Worm (Caenorhabditis elegans) whole organism, L1 larva: Measurements from ENCODE around the gene F56C3.9.

Experiments
- C34B4.2 ChIP-seq: sonication (generic microtip); optimal IDR thresholded peaks from 2 replicates; lab custom pipeline; 2017; ENCODE audit warnings: mild to moderate bottlenecking, missing genetic modification characterization, missing compliant biosample characterization
- F16B12.6 ChIP-seq: fragments of 150-350 bp; optimal IDR thresholded peaks from 2 replicates; lab custom pipeline; 2014; ENCODE audit warnings: missing biosample characterization, missing genetic modification characterization
- aly-2 ChIP-seq: fragments of 150-350 bp; optimal IDR thresholded peaks from 2 replicates; lab custom pipeline; 2014; ENCODE audit warnings: missing biosample characterization, missing genetic modification characterization
- blmp-1 ChIP-seq: fragments of 150-350 bp; optimal IDR thresholded peaks from 2 replicates; lab custom pipeline; 2014; ENCODE audit warnings: missing biosample characterization, missing genetic modification characterization
- ceh-63 ChIP-seq: fragments of 200-800 bp; sonication (Bioruptor generic); optimal IDR thresholded peaks from 2 replicates; lab custom pipeline; 2018; ENCODE audit warnings: mild to moderate bottlenecking, missing genetic modification characterization, missing compliant biosample characterization
- ceh-8 ChIP-seq: fragments of 200-800 bp; sonication (Bioruptor generic); optimal IDR thresholded peaks from 2 replicates; lab custom pipeline; 2018; ENCODE audit warnings: mild to moderate bottlenecking, missing genetic modification characterization, moderate library complexity, missing compliant biosample characterization
- ceh-90 ChIP-seq: sonication (generic microtip); optimal IDR thresholded peaks from 2 replicates; lab custom pipeline; 2016; ENCODE audit warnings: missing genetic modification characterization, missing compliant biosample characterization
- dpl-1 ChIP-seq, 3 experiments: fragments of 150-350 bp in 2 of 3; sonication (generic microtip) in 1 of 3; optimal IDR thresholded peaks; 2 replicates each; lab custom pipeline; 2014 to 2017; ENCODE audit warnings: missing biosample characterization in 3 of 3, missing genetic modification characterization in 3 of 3, missing genetic modification reagents in 3 of 3
- dsc-1 ChIP-seq: sonication (generic microtip); optimal IDR thresholded peaks from 2 replicates; lab custom pipeline; 2016; ENCODE audit warnings: mild to moderate bottlenecking, missing genetic modification characterization, missing compliant biosample characterization
- egl-13 ChIP-seq: sonication (generic microtip); optimal IDR thresholded peaks from 2 replicates; lab custom pipeline; 2016; ENCODE audit warnings: missing genotype, missing genetic modification reagents, missing genetic modification characterization, missing compliant biosample characterization
- elt-2 ChIP-seq: sonication (generic microtip); optimal IDR thresholded peaks from 2 replicates; lab custom pipeline; 2016; ENCODE audit warnings: missing genetic modification characterization, mild to moderate bottlenecking, inconsistent platforms, missing compliant biosample characterization, missing genetic modification reagents
- elt-3 ChIP-seq, 6 experiments: fragments of 150-350 bp in 1 of 6; sonication (generic microtip); optimal IDR thresholded peaks; 2 replicates each; lab custom pipeline; 2017 to 2018; ENCODE audit warnings: missing biosample characterization in 6 of 6, missing genetic modification characterization in 6 of 6, inconsistent platforms in 1 of 6
- fkh-4 ChIP-seq: sonication (generic microtip); optimal IDR thresholded peaks from 2 replicates; lab custom pipeline; 2016; ENCODE audit warnings: missing compliant biosample characterization, missing genetic modification characterization, borderline replicate concordance
- hlh-17 ChIP-seq: fragments of 200-800 bp; sonication (Bioruptor generic); optimal IDR thresholded peaks from 2 replicates; lab custom pipeline; 2018; ENCODE audit warnings: missing genetic modification characterization, mild to moderate bottlenecking, missing compliant biosample characterization, moderate library complexity, borderline replicate concordance
- hpl-2 ChIP-seq: fragments of 150-350 bp; optimal IDR thresholded peaks from 2 replicates; lab custom pipeline; 2014; ENCODE audit warnings: missing biosample characterization, missing genetic modification reagents, missing genetic modification characterization
- jun-1 ChIP-seq: fragments of 150-350 bp; optimal IDR thresholded peaks from 2 replicates; lab custom pipeline; 2014; ENCODE audit warnings: missing biosample characterization, missing genetic modification reagents, missing genetic modification characterization
- lin-35 ChIP-seq, 2 experiments: fragments of 150-350 bp; optimal IDR thresholded peaks; 2 replicates each; lab custom pipeline; 2014; ENCODE audit warnings: missing biosample characterization in 2 of 2, missing genetic modification characterization in 2 of 2, missing genetic modification reagents in 2 of 2
- lin-39 ChIP-seq: fragments of 150-350 bp; optimal IDR thresholded peaks from 2 replicates; lab custom pipeline; 2014; ENCODE audit warnings: missing biosample characterization, missing genetic modification reagents, missing genetic modification characterization
- mab-9 ChIP-seq: fragments of 200-800 bp; sonication (Bioruptor generic); IDR thresholded peaks from 2 replicates; pipeline ENCODE4 v1.3.6; 2022; ENCODE audit warnings: missing genetic modification reagents, missing genetic modification characterization, missing compliant biosample characterization
- mdl-1 ChIP-seq, 2 experiments: fragments of 150-350 bp; optimal IDR thresholded peaks; 2 replicates each; lab custom pipeline; 2014 to 2017; ENCODE audit warnings: missing biosample characterization in 2 of 2, missing genetic modification characterization in 2 of 2, inconsistent platforms in 1 of 2
- mep-1 ChIP-seq: fragments of 150-350 bp; optimal IDR thresholded peaks from 2 replicates; lab custom pipeline; 2014; ENCODE audit warnings: missing biosample characterization, missing genetic modification characterization
- nhr-11 ChIP-seq: fragments of 150-350 bp; optimal IDR thresholded peaks from 2 replicates; lab custom pipeline; 2014; ENCODE audit warnings: missing biosample characterization, missing genetic modification characterization
- nhr-19 ChIP-seq: fragments of 200-800 bp; sonication (Bioruptor generic); conservative IDR thresholded peaks from 2 replicates; pipeline ENCODE4 v1.3.6; 2022; ENCODE audit warnings: missing genetic modification characterization, missing compliant biosample characterization
- nhr-28 ChIP-seq: fragments of 150-350 bp; optimal IDR thresholded peaks from 2 replicates; lab custom pipeline; 2014; ENCODE audit warnings: missing biosample characterization, missing genetic modification characterization
- nhr-71 ChIP-seq: sonication (generic microtip); optimal IDR thresholded peaks from 2 replicates; lab custom pipeline; 2016; ENCODE audit warnings: mild to moderate bottlenecking, missing genetic modification characterization, moderate library complexity, missing compliant biosample characterization
- nhr-84 ChIP-seq: sonication (generic microtip); optimal IDR thresholded peaks from 2 replicates; lab custom pipeline; 2017; ENCODE audit warnings: missing biosample characterization, missing genetic modification characterization
- nhr-85 ChIP-seq: sonication (generic microtip); peaks from one replicate; lab custom pipeline; 2016; ENCODE audit warnings: missing genetic modification characterization, inconsistent platforms, missing compliant biosample characterization
- nhr-90 ChIP-seq: sonication (generic microtip); optimal IDR thresholded peaks from 2 replicates; lab custom pipeline; 2016; ENCODE audit warnings: mild to moderate bottlenecking, missing genetic modification characterization, missing compliant biosample characterization; ENCODE audit not compliant: poor library complexity
- pax-3 ChIP-seq: fragments of 200-800 bp; sonication (Bioruptor generic); optimal IDR thresholded peaks from 2 replicates; lab custom pipeline; 2018; ENCODE audit warnings: mild to moderate bottlenecking, missing genetic modification characterization, moderate library complexity, missing compliant biosample characterization
- rnt-1 ChIP-seq: sonication (generic microtip); optimal IDR thresholded peaks from 2 replicates; lab custom pipeline; 2016; ENCODE audit warnings: mild to moderate bottlenecking, missing genetic modification characterization, moderate library complexity, missing compliant biosample characterization
- skn-1 ChIP-seq: fragments of 150-350 bp; optimal IDR thresholded peaks from 2 replicates; lab custom pipeline; 2014; ENCODE audit warnings: missing biosample characterization, missing genetic modification characterization
- snpc-4 ChIP-seq: fragments of 150-350 bp; optimal IDR thresholded peaks from 2 replicates; lab custom pipeline; 2014; ENCODE audit warnings: missing biosample characterization, missing genetic modification characterization
- sox-4 ChIP-seq: sonication (generic microtip); optimal IDR thresholded peaks from 2 replicates; lab custom pipeline; 2016; ENCODE audit warnings: missing genetic modification characterization, missing compliant biosample characterization
- sup-37 ChIP-seq: fragments of 200-800 bp; sonication (Bioruptor generic); optimal IDR thresholded peaks from 2 replicates; lab custom pipeline; 2018; ENCODE audit warnings: mild to moderate bottlenecking, missing genetic modification characterization, missing compliant biosample characterization
- swsn-7 ChIP-seq: sonication (generic microtip); optimal IDR thresholded peaks from 2 replicates; lab custom pipeline; 2016; ENCODE audit warnings: missing genetic modification characterization, missing compliant biosample characterization
- tbx-2 ChIP-seq: sonication (generic microtip); optimal IDR thresholded peaks from 2 replicates; lab custom pipeline; 2016; ENCODE audit warnings: missing genetic modification characterization, missing compliant biosample characterization
- unc-62 ChIP-seq: fragments of 150-350 bp; optimal IDR thresholded peaks from 2 replicates; lab custom pipeline; 2014; ENCODE audit warnings: missing biosample characterization, missing genetic modification reagents, missing genetic modification characterization
- vab-15 ChIP-seq: sonication (generic microtip); optimal IDR thresholded peaks from 2 replicates; lab custom pipeline; 2017; ENCODE audit warnings: missing genotype, mild to moderate bottlenecking, missing genetic modification characterization, missing compliant biosample characterization
- zip-4 ChIP-seq: fragments of 200-800 bp; sonication (Bioruptor generic); optimal IDR thresholded peaks from 2 replicates; lab custom pipeline; 2018; ENCODE audit warnings: mild to moderate bottlenecking, missing genetic modification characterization, moderate library complexity, missing compliant biosample characterization
- ztf-4 ChIP-seq: fragments of 150-350 bp; optimal IDR thresholded peaks from 2 replicates; lab custom pipeline; 2014; ENCODE audit warnings: missing biosample characterization, missing genetic modification characterization

The F56C3.9 gene

DNA sequence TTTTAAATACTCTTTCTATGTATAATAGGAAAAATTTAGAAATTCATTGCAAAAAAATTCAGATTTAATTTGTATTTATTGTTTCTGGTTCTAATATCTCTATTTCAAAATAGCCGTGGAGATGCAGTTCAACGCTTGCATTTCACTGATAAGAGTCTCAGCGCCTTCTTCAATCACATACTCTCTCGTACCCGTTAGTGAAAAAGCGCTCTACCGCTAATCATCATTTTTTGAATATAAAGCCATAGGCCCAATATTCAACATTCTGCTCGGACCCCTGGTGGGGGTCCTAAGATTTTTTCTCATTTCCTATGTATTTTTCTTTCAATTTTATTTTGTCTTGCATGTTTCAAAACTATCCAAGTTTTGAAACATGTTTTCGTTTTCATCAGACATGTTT is 26.7 kb upstream of the F56C3.9 start:
- TF ChIP-seq skn-1 (tag; lab: Kevin White, UChicago) (peak; percentile 100), nhr-28 (tag; lab: Kevin White, UChicago) (no peak), elt-3 (tag; optimal IDR thresholded peaks at IDR 0.05; lab: Kevin White, UChicago) (peak in 1 of 6 experiments; percentile 30)

DNA sequence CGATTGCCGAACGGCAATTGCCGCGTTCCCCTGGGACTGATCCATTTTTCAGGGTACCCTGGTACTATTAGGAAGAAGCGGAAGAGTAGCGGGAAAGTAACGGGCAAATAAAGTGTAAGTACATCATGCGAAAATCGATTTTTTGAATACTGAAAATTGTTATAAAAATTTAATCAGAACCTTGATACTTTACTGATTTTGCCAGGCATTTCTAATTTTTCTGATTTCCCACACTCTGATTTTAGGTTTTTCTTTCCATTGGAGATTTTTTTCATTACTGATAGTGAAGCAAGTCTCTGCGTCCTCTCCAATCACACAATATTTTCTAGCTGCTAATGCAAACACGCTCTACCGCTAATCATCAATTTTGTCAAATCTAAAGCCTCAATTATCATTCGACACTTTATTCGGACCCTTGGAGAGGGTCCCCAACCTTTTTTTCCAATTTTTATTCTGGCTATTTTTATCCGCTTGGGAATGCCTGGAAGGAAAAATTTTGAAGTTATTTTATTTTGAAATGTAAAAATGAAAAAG is 25.4 kb upstream of the F56C3.9 start, which contains the start of gene F19G12.9:
Gene F19G12.9 (plus strand): TSS at position 51 of the 534 bp plus-strand sequence.
- TF ChIP-seq pax-3 (no peak), tbx-2 (no peak), aly-2 (tag; lab: Kevin White, UChicago) (no peak), ceh-90 (no peak), snpc-4 (tag; lab: Kevin White, UChicago) (no peak), nhr-19 (GFP tag; lab: Robert Waterston, UW) (no peak), mep-1 (tag; lab: Kevin White, UChicago) (no peak), mab-9 (GFP tag; lab: Robert Waterston, UW) (no peak), swsn-7 (tag; lab: Kevin White, UChicago) (no peak), lin-35 (GFP tag; optimal IDR thresholded peaks at IDR 0.05; lab: Kevin White, UChicago) (peak in 1 of 2 experiments; percentile 54), lin-39 (tag; lab: Kevin White, UChicago) (no peak), elt-3 (tag; optimal IDR thresholded peaks at IDR 0.05; lab: Kevin White, UChicago) (no peak), rnt-1 (tag; lab: Kevin White, UChicago) (peak; percentile 29), ztf-4 (no peak), blmp-1 (tag; lab: Kevin White, UChicago) (peak; percentile 20), dsc-1 (tag; lab: Kevin White, UChicago) (no peak), zip-4 (GFP tag; lab: Kevin White, UChicago) (no peak), nhr-90 (no peak), dpl-1 (GFP tag; optimal IDR thresholded peaks at IDR 0.05; lab: Kevin White, UChicago) (no peak), fkh-4 (tag; lab: Kevin White, UChicago) (no peak), sox-4 (tag; lab: Kevin White, UChicago) (no peak), hpl-2 (GFP tag; lab: Kevin White, UChicago) (no peak), hlh-17 (no peak), nhr-11 (tag; lab: Kevin White, UChicago) (no peak), nhr-85 (no peak), skn-1 (tag; lab: Kevin White, UChicago) (peak; percentile 96), nhr-71 (tag; lab: Kevin White, UChicago) (no peak), jun-1 (tag; lab: Kevin White, UChicago) (no peak), elt-2 (tag; lab: Kevin White, UChicago) (peak; percentile 7), mdl-1 (tag; optimal IDR thresholded peaks at IDR 0.05; lab: Kevin White, UChicago) (no peak)

DNA sequence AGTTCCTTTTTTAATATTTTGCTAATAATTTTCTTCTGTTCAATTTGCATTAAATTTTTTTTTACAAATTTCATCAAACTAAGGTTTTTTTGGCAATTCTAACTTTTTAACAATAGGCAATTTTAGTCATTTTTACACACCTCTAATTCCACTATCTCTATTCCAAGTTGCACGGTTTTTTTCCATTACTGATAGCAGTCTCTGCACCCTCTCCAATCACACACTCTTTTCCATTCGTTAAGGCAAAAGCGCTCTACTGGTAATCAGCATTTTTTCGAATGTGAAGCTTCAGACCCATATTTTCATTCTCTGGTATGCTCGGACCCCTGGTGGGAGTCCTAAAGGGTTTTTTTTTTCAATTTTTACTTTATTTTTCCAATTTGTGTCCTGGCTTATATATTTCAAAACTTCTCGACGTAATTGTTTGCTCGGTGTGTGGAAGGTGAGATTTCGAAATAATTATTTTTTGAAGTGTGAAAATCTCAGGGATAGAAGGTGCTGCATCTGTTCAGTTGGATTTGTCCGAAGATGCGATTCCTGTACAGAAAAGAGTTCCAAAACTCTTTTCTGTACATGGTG is 23.1 kb upstream of the F56C3.9 start, which contains the start of the genes F19G12.4 and F19G12.8:
Gene F19G12.4 (plus strand): TSS at position 529 of the 579 bp plus-strand sequence.
Gene F19G12.8 (plus strand): TSS at position 545 of the 579 bp plus-strand sequence.
- TF ChIP-seq swsn-7 (tag; lab: Kevin White, UChicago): no peak
- no peak for TF ChIP-seq pax-3
- no peak for TF ChIP-seq lin-39 (tag; lab: Kevin White, UChicago)
- no peak for TF ChIP-seq C34B4.2 (tag; lab: Kevin White, UChicago)
- no peak for TF ChIP-seq nhr-71 (tag; lab: Kevin White, UChicago)
- TF ChIP-seq sup-37 (GFP tag; lab: Kevin White, UChicago): no peak
- peak; percentile 12 for TF ChIP-seq elt-2 (tag; lab: Kevin White, UChicago)
- no peak for TF ChIP-seq unc-62 (GFP tag; lab: Kevin White, UChicago)
- no peak for TF ChIP-seq rnt-1 (tag; lab: Kevin White, UChicago)
- no peak for TF ChIP-seq ceh-63 (GFP tag; lab: Kevin White, UChicago)
- TF ChIP-seq egl-13 (tag; lab: Kevin White, UChicago): no peak
- TF ChIP-seq lin-35 (GFP tag; optimal IDR thresholded peaks at IDR 0.05; lab: Kevin White, UChicago): peak in 1 of 2 experiments; percentile 1
- no peak for TF ChIP-seq nhr-84 (tag; lab: Kevin White, UChicago)
- no peak for TF ChIP-seq hlh-17
- TF ChIP-seq nhr-11 (tag; lab: Kevin White, UChicago): no peak
- no peak for TF ChIP-seq F16B12.6 (tag; lab: Kevin White, UChicago)
- TF ChIP-seq ceh-8 (GFP tag; lab: Kevin White, UChicago): no peak
- peak; percentile 20 for TF ChIP-seq nhr-85
- TF ChIP-seq vab-15 (tag; lab: Kevin White, UChicago): no peak
